Worm (Caenorhabditis elegans) whole organism, L4 larva: ENCODE data around the gene slc-25A21.
A peak's percentile ranks its signal among the peaks of the same experiment; 100 is the strongest.

Experiments
- D1046.2 ChIP-seq: fragments of 200-800 bp; sonication (Bioruptor generic); IDR thresholded peaks from 2 replicates; pipeline ENCODE4 v1.3.6; 2022; ENCODE audit warnings: missing genetic modification characterization, missing compliant biosample characterization
- R02D3.7 ChIP-seq: fragments of 150-350 bp; sonication (generic microtip); optimal IDR thresholded peaks from 3 replicates; lab custom pipeline; 2014; ENCODE audit warnings: missing biosample characterization, missing genetic modification characterization
- Y48G9A.11 ChIP-seq: fragments of 200-800 bp; sonication (Bioruptor generic); IDR thresholded peaks from 2 replicates; pipeline ENCODE4 v1.3.6; 2022; ENCODE audit warnings: missing genetic modification reagents, missing genetic modification characterization, missing compliant biosample characterization
- Y75B8A.6 ChIP-seq: fragments of 200-800 bp; sonication (Bioruptor generic); IDR thresholded peaks from 2 replicates; pipeline ENCODE4 v1.3.6; 2022; ENCODE audit warnings: missing genetic modification reagents, missing genetic modification characterization, missing compliant biosample characterization
- ceh-28 ChIP-seq: fragments of 150-350 bp; optimal IDR thresholded peaks from 2 replicates; lab custom pipeline; 2014; ENCODE audit warnings: missing biosample characterization, missing genetic modification reagents, missing genetic modification characterization
- ceh-62 ChIP-seq: sonication (generic microtip); optimal IDR thresholded peaks from 2 replicates; lab custom pipeline; 2017; ENCODE audit warnings: missing biosample characterization, missing genetic modification characterization
- ceh-82 ChIP-seq: sonication (generic microtip); optimal IDR thresholded peaks from 2 replicates; lab custom pipeline; 2017; ENCODE audit warnings: missing biosample characterization, missing genetic modification characterization
- ctbp-1 ChIP-seq: fragments of 200-800 bp; sonication (Bioruptor generic); IDR thresholded peaks from 2 replicates; pipeline ENCODE4 v1.3.6; 2022; ENCODE audit warnings: missing genetic modification reagents, missing genetic modification characterization, missing compliant biosample characterization
- daf-12 ChIP-seq: fragments of 150-350 bp; optimal IDR thresholded peaks from 2 replicates; lab custom pipeline; 2014; ENCODE audit warnings: missing biosample characterization, missing genetic modification reagents, missing genetic modification characterization
- daf-16 ChIP-seq, 3 experiments: sonication (generic microtip); optimal IDR thresholded peaks; 2 replicates each; lab custom pipeline; 2016 to 2017; ENCODE audit warnings: missing genetic modification characterization in 3 of 3, missing genetic modification reagents in 3 of 3, mild to moderate bottlenecking in 2 of 3, missing compliant biosample characterization in 2 of 3, missing biosample characterization in 1 of 3, moderate library complexity in 1 of 3
- daf-8 ChIP-seq: fragments of 200-800 bp; sonication (Bioruptor generic); IDR thresholded peaks from 2 replicates; pipeline ENCODE4 v1.3.6; 2022; ENCODE audit warnings: missing genetic modification characterization, missing compliant biosample characterization
- dmd-6 ChIP-seq: fragments of 200-800 bp; sonication (Bioruptor generic); IDR thresholded peaks from 2 replicates; pipeline ENCODE4 v1.3.6; 2022; ENCODE audit warnings: missing genetic modification reagents, missing genetic modification characterization, missing compliant biosample characterization
- dpl-1 ChIP-seq: fragments of 150-350 bp; optimal IDR thresholded peaks from 2 replicates; lab custom pipeline; 2014; ENCODE audit warnings: missing biosample characterization, missing genetic modification reagents, missing genetic modification characterization
- duxl-1 ChIP-seq: sonication (generic microtip); optimal IDR thresholded peaks from 2 replicates; lab custom pipeline; 2016; ENCODE audit warnings: mild to moderate bottlenecking, missing genetic modification characterization, moderate library complexity, missing compliant biosample characterization; ENCODE audit not compliant: poor library complexity
- fkh-10 ChIP-seq: fragments of 150-350 bp; optimal IDR thresholded peaks from 2 replicates; lab custom pipeline; 2014; ENCODE audit warnings: missing biosample characterization, missing genetic modification reagents, missing genetic modification characterization
- fos-1 ChIP-seq: fragments of 150-350 bp; optimal IDR thresholded peaks from 2 replicates; lab custom pipeline; 2014; ENCODE audit warnings: missing biosample characterization, missing genetic modification characterization
- gei-8 ChIP-seq: fragments of 200-800 bp; sonication (Bioruptor generic); optimal IDR thresholded peaks from 2 replicates; lab custom pipeline; 2018; ENCODE audit warnings: mild to moderate bottlenecking, missing genetic modification characterization, missing compliant biosample characterization
- hif-1 ChIP-seq, 2 experiments: sonication (generic microtip); optimal IDR thresholded peaks; 2 replicates each; lab custom pipeline; 2016 to 2017; ENCODE audit warnings: missing compliant biosample characterization in 2 of 2, missing genetic modification characterization in 2 of 2, missing genetic modification reagents in 2 of 2, missing genotype in 2 of 2, mild to moderate bottlenecking in 1 of 2
- hlh-11 ChIP-seq: fragments of 200-800 bp; sonication (Bioruptor generic); optimal IDR thresholded peaks from 2 replicates; lab custom pipeline; 2018; ENCODE audit warnings: mild to moderate bottlenecking, missing genetic modification characterization, missing compliant biosample characterization
- hlh-30 ChIP-seq: sonication (generic microtip); optimal IDR thresholded peaks from 2 replicates; lab custom pipeline; 2017; ENCODE audit warnings: antibody characterized with exemption, mild to moderate bottlenecking, missing genetic modification characterization, missing compliant biosample characterization; ENCODE audit not compliant: insufficient read depth
- hmg-1.1 ChIP-seq: fragments of 200-800 bp; sonication (Bioruptor generic); IDR thresholded peaks from 2 replicates; pipeline ENCODE4 v1.3.6; 2022; ENCODE audit warnings: missing genetic modification reagents, missing genetic modification characterization, missing compliant biosample characterization
- lim-7 ChIP-seq: fragments of 200-800 bp; sonication (Bioruptor generic); IDR thresholded peaks from 2 replicates; pipeline ENCODE4 v1.3.6; 2022; ENCODE audit warnings: missing genetic modification characterization, missing compliant biosample characterization
- lin-1 ChIP-seq: fragments of 200-800 bp; sonication (Bioruptor generic); IDR thresholded peaks from 2 replicates; pipeline ENCODE4 v1.3.6; 2022; ENCODE audit warnings: missing genetic modification reagents, missing genetic modification characterization, missing compliant biosample characterization
- lin-15B ChIP-seq: fragments of 150-350 bp; sonication (generic microtip); optimal IDR thresholded peaks from 3 replicates; lab custom pipeline; 2014; ENCODE audit warnings: missing biosample characterization, missing genetic modification characterization
- lin-29 ChIP-seq: fragments of 200-800 bp; sonication (Bioruptor generic); IDR thresholded peaks from 2 replicates; pipeline ENCODE4 v1.3.6; 2022; ENCODE audit warnings: missing genetic modification reagents, missing genetic modification characterization, missing compliant biosample characterization
- lir-3 ChIP-seq: sonication (generic microtip); optimal IDR thresholded peaks from 2 replicates; lab custom pipeline; 2016; ENCODE audit warnings: mild to moderate bottlenecking, missing genetic modification characterization, missing compliant biosample characterization
- madf-5 ChIP-seq, 2 experiments: fragments of 200-800 bp; sonication (Bioruptor generic); IDR thresholded peaks; 2 replicates each; pipeline ENCODE4 v1.3.6; 2022; ENCODE audit warnings: missing compliant biosample characterization in 2 of 2, missing genetic modification characterization in 2 of 2
- madf-9 ChIP-seq: fragments of 200-800 bp; sonication (Bioruptor generic); conservative IDR thresholded peaks from 2 replicates; pipeline ENCODE4 v1.3.6; 2022; ENCODE audit warnings: missing genetic modification reagents, missing genetic modification characterization, missing compliant biosample characterization
- nhr-10 ChIP-seq: fragments of 150-350 bp; optimal IDR thresholded peaks from 2 replicates; lab custom pipeline; 2014; ENCODE audit warnings: missing biosample characterization, missing genetic modification characterization
- nhr-102 ChIP-seq: sonication (generic microtip); optimal IDR thresholded peaks from 2 replicates; lab custom pipeline; 2016; ENCODE audit warnings: mild to moderate bottlenecking, missing genetic modification characterization, moderate library complexity, missing compliant biosample characterization
- nhr-11 ChIP-seq: fragments of 150-350 bp; optimal IDR thresholded peaks from 2 replicates; lab custom pipeline; 2014; ENCODE audit warnings: missing biosample characterization, missing genetic modification characterization
- nhr-111 ChIP-seq: fragments of 200-800 bp; sonication (Bioruptor generic); optimal IDR thresholded peaks from 2 replicates; lab custom pipeline; 2018; ENCODE audit warnings: mild to moderate bottlenecking, missing genetic modification characterization, missing compliant biosample characterization
- nhr-237 ChIP-seq: sonication (generic microtip); optimal IDR thresholded peaks from 2 replicates; lab custom pipeline; 2017; ENCODE audit warnings: missing biosample characterization, missing genetic modification characterization
- nhr-25 ChIP-seq: sonication (generic microtip); optimal IDR thresholded peaks from 2 replicates; lab custom pipeline; 2017; ENCODE audit warnings: missing genetic modification characterization, mild to moderate bottlenecking, missing compliant biosample characterization, antibody characterized with exemption, moderate library complexity, borderline replicate concordance; ENCODE audit not compliant: insufficient read depth
- nhr-42 ChIP-seq: fragments of 200-800 bp; sonication (Bioruptor generic); IDR thresholded peaks from 2 replicates; pipeline ENCODE4 v1.3.6; 2022; ENCODE audit warnings: missing genetic modification characterization, missing compliant biosample characterization
- nhr-76 ChIP-seq: fragments of 150-350 bp; optimal IDR thresholded peaks from 2 replicates; lab custom pipeline; 2014; ENCODE audit warnings: missing biosample characterization, missing genetic modification characterization
- nhr-77 ChIP-seq: fragments of 150-350 bp; optimal IDR thresholded peaks from 2 replicates; lab custom pipeline; 2014; ENCODE audit warnings: missing biosample characterization, missing genetic modification characterization
- rbr-2 ChIP-seq: sonication (generic microtip); optimal IDR thresholded peaks from 2 replicates; lab custom pipeline; 2016; ENCODE audit warnings: missing genotype, missing genetic modification characterization, missing compliant biosample characterization
- sdz-12 ChIP-seq: fragments of 200-800 bp; sonication (Bioruptor generic); optimal IDR thresholded peaks from 2 replicates; lab custom pipeline; 2018; ENCODE audit warnings: mild to moderate bottlenecking, missing genetic modification characterization, missing compliant biosample characterization
- snpc-1.2 ChIP-seq: fragments of 200-800 bp; sonication (Bioruptor generic); IDR thresholded peaks from 2 replicates; pipeline ENCODE4 v1.3.6; 2022; ENCODE audit warnings: missing genetic modification reagents, missing genetic modification characterization, missing compliant biosample characterization
- tra-1 ChIP-seq: fragments of 200-800 bp; sonication (Bioruptor generic); IDR thresholded peaks from 2 replicates; pipeline ENCODE4 v1.3.6; 2022; ENCODE audit warnings: missing genetic modification reagents, missing genetic modification characterization, missing compliant biosample characterization
- unc-130 ChIP-seq: sonication (generic microtip); optimal IDR thresholded peaks from 2 replicates; lab custom pipeline; 2016; ENCODE audit warnings: missing genetic modification reagents, missing genetic modification characterization, missing compliant biosample characterization
- unc-39 ChIP-seq: sonication (generic microtip); optimal IDR thresholded peaks from 2 replicates; lab custom pipeline; 2017; ENCODE audit warnings: missing biosample characterization, missing genetic modification characterization
- unc-62 ChIP-seq, 3 experiments: fragments of 150-350 bp in 1 of 3; sonication (generic microtip); optimal IDR thresholded peaks in 2 of 3; peaks in 1 of 3; 1 replicate in 1 of 3; 2 replicates in 2 of 3; lab custom pipeline; 2014 to 2017; ENCODE audit warnings: missing biosample characterization in 3 of 3, missing genetic modification characterization in 3 of 3, missing genetic modification reagents in 3 of 3, missing genotype in 1 of 3
- vab-7 ChIP-seq: fragments of 200-800 bp; sonication (Bioruptor generic); IDR thresholded peaks from 2 replicates; pipeline ENCODE4 v1.3.6; 2022; ENCODE audit warnings: missing genetic modification reagents, missing genetic modification characterization, missing compliant biosample characterization
- zag-1 ChIP-seq: fragments of 150-350 bp; optimal IDR thresholded peaks from 2 replicates; lab custom pipeline; 2014; ENCODE audit warnings: missing biosample characterization, missing genetic modification characterization
- zfp-2 ChIP-seq: sonication (generic microtip); optimal IDR thresholded peaks from 2 replicates; lab custom pipeline; 2016; ENCODE audit warnings: mild to moderate bottlenecking, missing genetic modification characterization, missing compliant biosample characterization
- zfp-3 ChIP-seq: fragments of 200-800 bp; sonication (Bioruptor generic); conservative IDR thresholded peaks from 2 replicates; pipeline ENCODE4 v1.3.6; 2022; ENCODE audit warnings: missing genetic modification reagents, missing genetic modification characterization, missing compliant biosample characterization
- zip-2 ChIP-seq: fragments of 150-350 bp; optimal IDR thresholded peaks from 2 replicates; lab custom pipeline; 2014; ENCODE audit warnings: missing biosample characterization, missing genetic modification characterization
- ztf-7 ChIP-seq: fragments of 150-350 bp; optimal IDR thresholded peaks from 2 replicates; lab custom pipeline; 2014; ENCODE audit warnings: missing biosample characterization, missing genetic modification characterization

slc-25A21 gene

DNA sequence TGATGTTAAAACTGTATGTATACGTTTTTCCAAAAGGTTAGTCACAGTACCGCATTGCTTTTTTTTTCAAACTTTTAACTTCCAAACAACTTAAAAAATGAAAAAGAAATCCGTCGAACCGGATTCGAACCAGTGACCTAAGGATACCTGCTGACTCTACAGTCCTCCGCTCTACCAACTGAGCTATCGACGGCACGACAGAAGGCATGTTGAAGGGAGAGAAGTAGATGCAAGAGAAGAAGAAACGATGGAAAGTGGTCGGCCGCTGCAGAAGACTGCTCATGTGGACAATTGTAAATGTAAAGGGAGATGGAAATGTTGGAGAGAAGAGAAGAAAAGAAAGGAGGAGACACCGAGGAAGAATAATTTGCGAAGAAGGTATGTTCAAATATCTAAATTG, 20.0 kb downstream of the slc-25A21 start (continued):
- peak; percentile 97 for TF ChIP-seq vab-7 (GFP tag; lab: Robert Waterston, UW)
- TF ChIP-seq nhr-111: peak; percentile 66
- no peak for TF ChIP-seq fos-1
- TF ChIP-seq dpl-1: peak; percentile 59
- TF ChIP-seq Y48G9A.11 (GFP tag; lab: Robert Waterston, UW): peak; percentile 77
- TF ChIP-seq ztf-7 (tag; lab: Kevin White, UChicago): peak; percentile 90
- TF ChIP-seq hmg-1.1: peak; percentile 99
- peak; percentile 89 for TF ChIP-seq D1046.2 (GFP tag; lab: Robert Waterston, UW)
- TF ChIP-seq daf-8 (GFP tag; lab: Robert Waterston, UW): 0 out of 2 replicates have a peak, but pooled peaks have one; percentile 66
- TF ChIP-seq unc-130: peak; percentile 48
- no peak for TF ChIP-seq ceh-62 (tag; lab: Kevin White, UChicago)
- TF ChIP-seq nhr-10: peak; percentile 26
- peak; percentile 90 for TF ChIP-seq lin-1 (GFP tag; lab: Robert Waterston, UW)
- peak; percentile 91 for TF ChIP-seq madf-9 (GFP tag; lab: Robert Waterston, UW)
- TF ChIP-seq lin-15B (tag; lab: Kevin White, UChicago): no peak
- peak in 1 of 2 experiments; percentile 48 for TF ChIP-seq hif-1 (tag; optimal IDR thresholded peaks at IDR 0.05; lab: Kevin White, UChicago)
- peak; percentile 92 for TF ChIP-seq rbr-2 (tag; lab: Kevin White, UChicago)
- no peak for TF ChIP-seq ceh-28
- peak; percentile 79 for TF ChIP-seq lir-3 (tag; lab: Kevin White, UChicago)
- TF ChIP-seq hlh-30 (tag; lab: Kevin White, UChicago): peak; percentile 93
- peak; percentile 95 for TF ChIP-seq nhr-102 (tag; lab: Kevin White, UChicago)
- TF ChIP-seq duxl-1 (tag; lab: Kevin White, UChicago): peak; percentile 96
- peak; percentile 89 for TF ChIP-seq zip-2
- TF ChIP-seq R02D3.7 (tag; lab: Kevin White, UChicago): no peak
- peak; percentile 85 for TF ChIP-seq zfp-3 (GFP tag; lab: Robert Waterston, UW)
- peak; percentile 93 for TF ChIP-seq tra-1 (GFP tag; lab: Robert Waterston, UW)
- peak; percentile 2 to 59 for TF ChIP-seq unc-62 (GFP tag; optimal IDR thresholded peaks at IDR 0.05 in 1 of 2; lab: Kevin White, UChicago)
- TF ChIP-seq unc-62 (tag; optimal IDR thresholded peaks at IDR 0.05; lab: Kevin White, UChicago): no peak
- peak; percentile 30 for TF ChIP-seq zag-1 (tag; lab: Kevin White, UChicago)
- peak; percentile 52 for TF ChIP-seq zfp-2 (tag; lab: Kevin White, UChicago)
- TF ChIP-seq ctbp-1: peak; percentile 96
- TF ChIP-seq nhr-77: peak; percentile 82
- no peak for TF ChIP-seq ceh-82
- TF ChIP-seq nhr-42 (GFP tag; lab: Robert Waterston, UW): peak; percentile 94
- peak; percentile 8 for TF ChIP-seq nhr-25 (tag; lab: Kevin White, UChicago)
- TF ChIP-seq unc-39 (tag; lab: Kevin White, UChicago): no peak
- peak; percentile 86 to 94 for TF ChIP-seq madf-5 (GFP tag; IDR thresholded peaks at IDR 0.05; lab: Robert Waterston, UW)
- TF ChIP-seq dmd-6: peak; percentile 89
- TF ChIP-seq Y75B8A.6 (GFP tag; lab: Robert Waterston, UW): peak; percentile 85; the same call in 1 of the 2 replicates
- no peak for TF ChIP-seq daf-12 (tag; lab: Kevin White, UChicago)
- peak; percentile 44 for TF ChIP-seq fkh-10 (GFP tag; lab: Kevin White, UChicago)
- TF ChIP-seq nhr-237 (tag; lab: Kevin White, UChicago): peak; percentile 55
- peak; percentile 91 to 92 for TF ChIP-seq daf-16 (GFP tag; optimal IDR thresholded peaks at IDR 0.05; lab: Kevin White, UChicago)
- TF ChIP-seq daf-16 (tag; optimal IDR thresholded peaks at IDR 0.05; lab: Kevin White, UChicago): peak; percentile 77
- peak; percentile 87 for TF ChIP-seq lin-29 (GFP tag; lab: Robert Waterston, UW)
- TF ChIP-seq nhr-11 (tag; lab: Kevin White, UChicago): peak; percentile 53
- peak; percentile 45 for TF ChIP-seq sdz-12 (GFP tag; lab: Kevin White, UChicago)
- TF ChIP-seq lim-7: peak; percentile 96
- peak; percentile 88 for TF ChIP-seq snpc-1.2 (GFP tag; lab: Robert Waterston, UW)
- peak; percentile 57 for TF ChIP-seq gei-8 (GFP tag; lab: Kevin White, UChicago)
- peak; percentile 85 for TF ChIP-seq hlh-11
- no peak for TF ChIP-seq nhr-76 (tag; lab: Kevin White, UChicago)
